Fruit fly (Drosophila melanogaster) whole organism, embryonic: ENCODE results near the gene Nubp1.

ENCODE experiments used
- ATbp ChIP-seq: fragments of 200-800 bp; sonication (Bioruptor generic); optimal IDR thresholded peaks from 2 replicates; lab custom pipeline; 2017; ENCODE audit warnings: missing biosample characterization, mild to moderate bottlenecking, missing genetic modification characterization, missing genetic modification reagents
- Ada2b ChIP-seq: fragments of 200-800 bp; sonication (Bioruptor generic); IDR thresholded peaks from 2 replicates; pipeline ENCODE4 v1.3.6; 2022; ENCODE audit warnings: missing biosample characterization, missing genetic modification characterization
- Bteb2 ChIP-seq: fragments of 200-800 bp; sonication (Bioruptor generic); optimal IDR thresholded peaks from 2 replicates; lab custom pipeline; 2016; ENCODE audit warnings: missing biosample characterization, missing genetic modification characterization
- CG10209 ChIP-seq: fragments of 200-800 bp; sonication (Bioruptor generic); optimal IDR thresholded peaks from 3 replicates; lab custom pipeline; 2017; ENCODE audit warnings: missing biosample characterization, mild to moderate bottlenecking, missing genetic modification characterization, missing genetic modification reagents
- CG10366 ChIP-seq: fragments of 200-800 bp; sonication (Bioruptor generic); IDR thresholded peaks from 2 replicates; pipeline ENCODE4 v1.3.6; 2022; ENCODE audit warnings: missing biosample characterization, missing genetic modification characterization
- CG11723 ChIP-seq: fragments of 200-800 bp; sonication (Bioruptor generic); optimal IDR thresholded peaks from 2 replicates; lab custom pipeline; 2017; ENCODE audit warnings: missing biosample characterization, mild to moderate bottlenecking, missing genetic modification characterization
- CG12155 ChIP-seq: fragments of 200-800 bp; sonication (Bioruptor generic); optimal IDR thresholded peaks from 3 replicates; lab custom pipeline; 2016; ENCODE audit warnings: missing biosample characterization, missing genetic modification characterization
- CG13296 ChIP-seq: fragments of 200-800 bp; sonication (Bioruptor generic); optimal IDR thresholded peaks from 3 replicates; lab custom pipeline; 2018; ENCODE audit warnings: missing biosample characterization, mild to moderate bottlenecking, missing genetic modification characterization
- CG13775 ChIP-seq: fragments of 200-800 bp; sonication (Bioruptor generic); optimal IDR thresholded peaks from 3 replicates; lab custom pipeline; 2017; ENCODE audit warnings: missing biosample characterization, mild to moderate bottlenecking, missing genetic modification characterization
- CG14014 ChIP-seq: fragments of 200-800 bp; sonication (Bioruptor generic); IDR thresholded peaks from 2 replicates; pipeline ENCODE4 v1.3.6; 2022; ENCODE audit warnings: missing biosample characterization, missing genetic modification characterization
- CG15269 ChIP-seq: fragments of 200-800 bp; sonication (Bioruptor generic); optimal IDR thresholded peaks from 2 replicates; lab custom pipeline; 2018; ENCODE audit warnings: missing biosample characterization, mild to moderate bottlenecking, missing genetic modification characterization, moderate library complexity
- CG15601 ChIP-seq: fragments of 200-800 bp; sonication (Bioruptor generic); optimal IDR thresholded peaks from 3 replicates; lab custom pipeline; 2019; ENCODE audit warnings: missing biosample characterization, mild to moderate bottlenecking, missing genetic modification characterization, moderate library complexity
- CG1647 ChIP-seq: fragments of 200-800 bp; sonication (Bioruptor generic); optimal IDR thresholded peaks from 3 replicates; lab custom pipeline; 2016; ENCODE audit warnings: missing biosample characterization, missing genetic modification characterization
- CG17328 ChIP-seq: fragments of 200-800 bp; sonication (Bioruptor generic); IDR thresholded peaks from 2 replicates; pipeline ENCODE4 v1.3.6; 2022; ENCODE audit warnings: missing biosample characterization, missing genetic modification characterization
- CG17385 ChIP-seq: fragments of 200-800 bp; sonication (Bioruptor generic); optimal IDR thresholded peaks from 3 replicates; lab custom pipeline; 2018; ENCODE audit warnings: missing biosample characterization, mild to moderate bottlenecking, missing genetic modification characterization
- CG17568 ChIP-seq: fragments of 200-800 bp; sonication (Bioruptor generic); optimal IDR thresholded peaks from 2 replicates; lab custom pipeline; 2018; ENCODE audit warnings: missing biosample characterization, mild to moderate bottlenecking, missing genetic modification characterization, moderate library complexity
- CG17802 ChIP-seq: fragments of 200-800 bp; sonication (Bioruptor generic); optimal IDR thresholded peaks from 2 replicates; lab custom pipeline; 2018; ENCODE audit warnings: missing biosample characterization, mild to moderate bottlenecking, missing genetic modification characterization, moderate library complexity
- CG18476 ChIP-seq: fragments of 200-800 bp; sonication (Bioruptor generic); optimal IDR thresholded peaks from 2 replicates; lab custom pipeline; 2016; ENCODE audit warnings: missing biosample characterization, mild to moderate bottlenecking, missing genetic modification characterization
- CG43689 ChIP-seq: fragments of 200-800 bp; sonication (Bioruptor generic); IDR thresholded peaks from 2 replicates; pipeline ENCODE4 v1.3.6; 2022; ENCODE audit warnings: missing biosample characterization, missing genetic modification characterization
- CG4707 ChIP-seq: fragments of 200-800 bp; sonication (Bioruptor generic); optimal IDR thresholded peaks from 2 replicates; lab custom pipeline; 2018; ENCODE audit warnings: missing biosample characterization, mild to moderate bottlenecking, missing genetic modification characterization, moderate library complexity
- CG5245 ChIP-seq: fragments of 200-800 bp; sonication (Bioruptor generic); optimal IDR thresholded peaks from 3 replicates; lab custom pipeline; 2016; ENCODE audit warnings: missing biosample characterization, missing genetic modification characterization
- CG5953 ChIP-seq: fragments of 200-800 bp; sonication (Bioruptor generic); IDR thresholded peaks from 2 replicates; pipeline ENCODE4 v1.3.6; 2022; ENCODE audit warnings: missing biosample characterization, missing genetic modification characterization
- Chrac-16 ChIP-seq: fragments of 200-800 bp; sonication (Bioruptor generic); optimal IDR thresholded peaks from 3 replicates; lab custom pipeline; 2016; ENCODE audit warnings: missing biosample characterization, missing genetic modification characterization
- CkIIα-i1 ChIP-seq: fragments of 200-800 bp; sonication (Bioruptor generic); IDR thresholded peaks from 2 replicates; pipeline ENCODE4 v1.3.6; 2022; ENCODE audit warnings: missing biosample characterization, missing genetic modification characterization
- D19B ChIP-seq: fragments of 200-800 bp; sonication (Bioruptor generic); optimal IDR thresholded peaks from 2 replicates; lab custom pipeline; 2017; ENCODE audit warnings: missing biosample characterization, mild to moderate bottlenecking, missing genetic modification characterization
- Hr39 ChIP-seq: fragments of >200 bp; optimal IDR thresholded peaks from 2 replicates; lab custom pipeline; 2017
- Lim3 ChIP-seq: fragments of 200-800 bp; sonication (Bioruptor generic); IDR thresholded peaks from 2 replicates; pipeline ENCODE4 v1.3.6; 2022; ENCODE audit warnings: missing biosample characterization, missing genetic modification characterization
- Rfx ChIP-seq: fragments of 200-800 bp; sonication (Bioruptor generic); IDR thresholded peaks from 2 replicates; pipeline ENCODE4 v1.3.6; 2022; ENCODE audit warnings: missing biosample characterization, missing genetic modification characterization
- ap ChIP-seq: fragments of 200-800 bp; sonication (Bioruptor generic); IDR thresholded peaks from 2 replicates; pipeline ENCODE4 v1.3.6; 2022; ENCODE audit warnings: missing biosample characterization, missing genetic modification characterization
- bab2 ChIP-seq: fragments of 200-800 bp; sonication (Bioruptor generic); optimal IDR thresholded peaks from 2 replicates; lab custom pipeline; 2016; ENCODE audit warnings: missing biosample characterization, missing genetic modification characterization
- cato ChIP-seq: fragments of 200-800 bp; sonication (Bioruptor generic); optimal IDR thresholded peaks from 2 replicates; lab custom pipeline; 2016; ENCODE audit warnings: missing biosample characterization, missing genetic modification characterization, borderline replicate concordance
- chn ChIP-seq: fragments of 200-800 bp; sonication (Bioruptor generic); optimal IDR thresholded peaks from 2 replicates; lab custom pipeline; 2016; ENCODE audit warnings: missing biosample characterization, missing genetic modification characterization
- dmrt11E ChIP-seq: fragments of 200-800 bp; sonication (Bioruptor generic); optimal IDR thresholded peaks from 3 replicates; lab custom pipeline; 2018; ENCODE audit warnings: missing biosample characterization, mild to moderate bottlenecking, missing genetic modification characterization, moderate library complexity
- esg ChIP-seq: fragments of 200-800 bp; sonication (Bioruptor generic); conservative IDR thresholded peaks from 2 replicates; pipeline ENCODE4 v1.3.6; 2022; ENCODE audit warnings: missing biosample characterization, missing genetic modification characterization
- eve ChIP-seq, 2 experiments: fragments of >200 bp; optimal IDR thresholded peaks; 2 replicates each; lab custom pipeline; 2017; ENCODE audit warnings: missing biosample characterization in 2 of 2, missing genetic modification characterization in 2 of 2
- ewg ChIP-seq: fragments of 200-800 bp; sonication (Bioruptor generic); optimal IDR thresholded peaks from 3 replicates; lab custom pipeline; 2017; ENCODE audit warnings: mild to moderate bottlenecking, missing biosample characterization, missing genetic modification reagents, missing genetic modification characterization
- gsb ChIP-seq: fragments of 200-800 bp; sonication (Bioruptor generic); IDR thresholded peaks from 2 replicates; pipeline ENCODE4 v1.3.6; 2022; ENCODE audit warnings: missing biosample characterization, missing genetic modification characterization
- jing ChIP-seq: fragments of 200-800 bp; sonication (Bioruptor generic); optimal IDR thresholded peaks from 2 replicates; lab custom pipeline; 2018; ENCODE audit warnings: missing biosample characterization, mild to moderate bottlenecking, missing genetic modification characterization
- onecut ChIP-seq: fragments of 200-800 bp; sonication (Bioruptor generic); IDR thresholded peaks from 2 replicates; pipeline ENCODE4 v1.3.6; 2022; ENCODE audit warnings: missing biosample characterization, missing genetic modification characterization
- otp ChIP-seq: fragments of 200-800 bp; sonication (Bioruptor generic); IDR thresholded peaks from 3 replicates; pipeline ENCODE4, ENCODE4 v1.3.6; 2022; ENCODE audit warnings: missing biosample characterization, missing genetic modification characterization
- peb ChIP-seq: fragments of 200-800 bp; sonication (Bioruptor generic); IDR thresholded peaks from 2 replicates; pipeline ENCODE4 v1.3.6; 2022; ENCODE audit warnings: missing biosample characterization, missing genetic modification characterization
- pum ChIP-seq: fragments of 200-800 bp; sonication (Bioruptor generic); optimal IDR thresholded peaks from 2 replicates; lab custom pipeline; 2016; ENCODE audit warnings: missing biosample characterization, missing genetic modification characterization
- salm ChIP-seq: fragments of 200-800 bp; sonication (Bioruptor generic); optimal IDR thresholded peaks from 2 replicates; lab custom pipeline; 2018; ENCODE audit warnings: missing biosample characterization, mild to moderate bottlenecking, missing genetic modification characterization
- sisA ChIP-seq: fragments of 200-800 bp; sonication (Bioruptor generic); IDR thresholded peaks from 2 replicates; pipeline ENCODE4 v1.3.6; 2022; ENCODE audit warnings: missing biosample characterization, missing genetic modification characterization
- slbo ChIP-seq: fragments of 200-800 bp; sonication (Bioruptor generic); IDR thresholded peaks from 2 replicates; pipeline ENCODE4 v1.3.6; 2022; ENCODE audit warnings: missing biosample characterization, missing genetic modification characterization
- tll ChIP-seq, 2 experiments: fragments of 200-800 bp in 1 of 2; fragments of >200 bp in 1 of 2; sonication (Bioruptor generic) in 1 of 2; optimal IDR thresholded peaks; 2 replicates each; lab custom pipeline; 2017 to 2019; ENCODE audit warnings: missing biosample characterization in 2 of 2, missing genetic modification characterization in 2 of 2, mild to moderate bottlenecking in 1 of 2, moderate library complexity in 1 of 2
- trh ChIP-seq: fragments of 200-800 bp; sonication (Bioruptor generic); optimal IDR thresholded peaks from 2 replicates; lab custom pipeline; 2016; ENCODE audit warnings: missing biosample characterization, missing genetic modification characterization
- tup ChIP-seq: fragments of 200-800 bp; sonication (Bioruptor generic); optimal IDR thresholded peaks from 2 replicates; lab custom pipeline; 2016; ENCODE audit warnings: missing biosample characterization, mild to moderate bottlenecking, missing genetic modification characterization, moderate library complexity
- twi ChIP-seq: fragments of 200-800 bp; optimal IDR thresholded peaks from 2 replicates; lab custom pipeline; 2019; ENCODE audit warnings: missing biosample characterization, mild to moderate bottlenecking, missing genetic modification characterization, moderate library complexity
- unpg ChIP-seq: fragments of 200-800 bp; sonication (Bioruptor generic); optimal IDR thresholded peaks from 3 replicates; lab custom pipeline; 2018; ENCODE audit warnings: missing biosample characterization, mild to moderate bottlenecking, missing genetic modification characterization, moderate library complexity
- wdn ChIP-seq: fragments of 200-800 bp; sonication (Bioruptor generic); IDR thresholded peaks from 2 replicates; pipeline ENCODE4 v1.3.6; 2022; ENCODE audit warnings: missing biosample characterization, missing genetic modification characterization

Gene Nubp1

DNA sequence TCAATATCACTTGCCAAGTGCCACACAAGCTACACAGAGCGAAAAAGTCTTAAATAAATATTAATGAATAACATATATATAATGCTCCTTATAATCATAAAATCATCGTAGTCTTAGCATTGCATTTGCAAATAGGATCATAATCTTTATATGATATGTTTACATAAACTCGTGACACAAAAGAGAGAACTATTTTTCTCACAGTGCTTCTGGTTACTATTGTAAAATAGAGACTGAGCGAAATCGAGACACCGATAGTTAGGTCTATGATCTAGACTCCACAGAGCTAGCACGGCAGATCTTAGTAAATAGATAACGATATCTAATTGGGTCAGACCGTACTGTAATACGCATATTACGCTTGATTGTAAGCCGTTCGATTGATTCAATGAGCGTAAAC lies 22.7 kb upstream of the Nubp1 start (continued):
- TF ChIP-seq tll (GFP tag; optimal IDR thresholded peaks at IDR 0.05; lab: Kevin White, UChicago) (no peak), Ada2b (GFP tag; lab: Robert Waterston, UW) (peak; percentile 86), CG17328 (GFP tag; lab: Robert Waterston, UW) (peak; percentile 88), peb (GFP tag; lab: Robert Waterston, UW) (no peak), Bteb2 (GFP tag; lab: Kevin White, UChicago) (peak; percentile 27), salm (tag; lab: Kevin White, UChicago) (peak; percentile 32), CG5953 (GFP tag; lab: Robert Waterston, UW) (peak; percentile 80), wdn (peak; percentile 31; the same call in 1 of the 2 replicates), jing (GFP tag; lab: Kevin White, UChicago) (peak; percentile 54), CG12155 (GFP tag; lab: Kevin White, UChicago) (peak; percentile 31), CkIIα-i1 (GFP tag; lab: Robert Waterston, UW) (0 out of 2 replicates have a peak, but pooled peaks have one; percentile 64), ATbp (GFP tag; lab: Kevin White, UChicago) (peak; percentile 60), ewg (GFP tag; lab: Kevin White, UChicago) (peak; percentile 63), CG4707 (GFP tag; lab: Kevin White, UChicago) (peak; percentile 48), trh (GFP tag; lab: Kevin White, UChicago) (peak; percentile 9), CG13775 (peak; percentile 49), Rfx (GFP tag; lab: Robert Waterston, UW) (peak; percentile 83), cato (GFP tag; lab: Kevin White, UChicago) (peak; percentile 30), chn (GFP tag; lab: Kevin White, UChicago) (peak; percentile 18), Hr39 (lab: Kevin White, UChicago) (no peak), bab2 (GFP tag; lab: Kevin White, UChicago) (peak; percentile 41), eve (GFP tag; optimal IDR thresholded peaks at IDR 0.05; lab: Kevin White, UChicago) (peak in 1 of 2 experiments; percentile 84), CG17802 (tag; lab: Kevin White, UChicago) (no peak), CG13296 (GFP tag; lab: Kevin White, UChicago) (no peak), otp (peak; percentile 69; the same call in 2 of the 3 replicates), CG5245 (GFP tag; lab: Kevin White, UChicago) (peak; percentile 21), CG10209 (GFP tag; lab: Kevin White, UChicago) (peak; percentile 61), CG17568 (GFP tag; lab: Kevin White, UChicago) (peak; percentile 62), gsb (GFP tag; lab: Robert Waterston, UW) (no peak), CG1647 (GFP tag; lab: Kevin White, UChicago) (peak; percentile 1), esg (peak; percentile 81), CG11723 (peak; percentile 49), CG15269 (tag; lab: Kevin White, UChicago) (peak; percentile 87), Chrac-16 (GFP tag; lab: Kevin White, UChicago) (peak; percentile 56), dmrt11E (tag; lab: Kevin White, UChicago) (peak; percentile 58), CG18476 (GFP tag; lab: Kevin White, UChicago) (peak; percentile 52), onecut (GFP tag; lab: Robert Waterston, UW) (peak; percentile 69), D19B (GFP tag; lab: Kevin White, UChicago) (no peak), slbo (GFP tag; lab: Robert Waterston, UW) (peak; percentile 84), ap (GFP tag; lab: Robert Waterston, UW) (peak; percentile 63), tup (GFP tag; lab: Kevin White, UChicago) (no peak), pum (GFP tag; lab: Kevin White, UChicago) (peak; percentile 4), CG10366 (peak; percentile 83), CG17385 (GFP tag; lab: Kevin White, UChicago) (peak; percentile 77), CG15601 (tag; lab: Kevin White, UChicago) (peak; percentile 39), twi (tag; lab: Kevin White, UChicago) (peak; percentile 0), Lim3 (GFP tag; lab: Robert Waterston, UW) (peak; percentile 30; the same call in 1 of the 2 replicates), unpg (GFP tag; lab: Kevin White, UChicago) (peak; percentile 88), CG14014 (GFP tag; lab: Robert Waterston, UW) (peak; percentile 88), sisA (GFP tag; lab: Robert Waterston, UW) (peak; percentile 84), CG43689 (GFP tag; lab: Robert Waterston, UW) (peak; percentile 67; the same call in 1 of the 2 replicates)
